Fruit fly (Drosophila melanogaster): ENCODE measurements around the gene side-VI.

Gene side-VI

DNA sequence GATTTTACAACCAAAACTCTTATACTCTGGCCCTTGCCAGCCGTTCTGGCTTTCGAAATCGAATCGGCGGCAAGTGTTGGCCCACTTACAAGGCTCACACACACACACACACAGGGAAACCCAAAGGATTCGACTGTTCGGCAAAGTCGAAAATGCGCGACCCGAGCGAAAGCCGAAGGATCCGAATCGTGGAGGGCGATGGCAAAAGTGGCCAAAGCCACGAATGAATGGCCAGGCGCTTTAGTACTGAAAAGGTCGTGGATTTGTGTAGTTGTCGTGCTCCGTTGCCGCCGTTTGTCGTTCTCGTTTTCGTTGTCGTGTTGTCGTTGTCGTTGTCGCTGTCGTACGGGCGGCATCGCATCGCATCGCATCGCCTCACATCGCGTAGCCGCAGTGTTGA, at the start of gene side-VI:
Gene side-VI, plus strand, starts transcription at position 243 of the 400 bp plus-strand sequence.
- TF ChIP-seq CG8478 (optimal IDR thresholded peaks at IDR 0.05) (no peak), CTCF (optimal IDR thresholded peaks at IDR 0.05) (no peak)

DNA sequence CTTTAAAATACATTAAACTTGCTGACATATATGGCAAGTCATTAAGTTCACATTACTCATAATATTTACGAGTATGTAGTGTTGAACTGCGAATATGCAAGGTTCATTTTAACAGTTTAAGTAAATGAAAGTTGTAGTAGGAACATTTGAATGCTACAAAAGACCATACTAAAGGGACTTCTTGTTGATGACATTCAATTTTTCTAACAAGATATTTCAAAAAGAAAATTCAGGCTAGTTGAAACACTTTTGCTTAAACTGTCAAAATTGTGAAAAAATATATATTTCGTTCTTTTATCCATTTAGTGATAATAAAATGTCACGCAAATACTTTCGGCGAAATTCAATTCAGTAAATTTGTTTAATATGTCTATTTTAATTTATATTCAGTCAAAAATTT, 22.2 kb upstream of the side-VI start, which contains the start of gene Tengl4:
Gene Tengl4, plus strand, starts transcription at position 301 of the 400 bp plus-strand sequence.
- TF ChIP-seq CTCF (optimal IDR thresholded peaks at IDR 0.05) = no peak
- no peak for TF ChIP-seq CG8478 (optimal IDR thresholded peaks at IDR 0.05)

DNA sequence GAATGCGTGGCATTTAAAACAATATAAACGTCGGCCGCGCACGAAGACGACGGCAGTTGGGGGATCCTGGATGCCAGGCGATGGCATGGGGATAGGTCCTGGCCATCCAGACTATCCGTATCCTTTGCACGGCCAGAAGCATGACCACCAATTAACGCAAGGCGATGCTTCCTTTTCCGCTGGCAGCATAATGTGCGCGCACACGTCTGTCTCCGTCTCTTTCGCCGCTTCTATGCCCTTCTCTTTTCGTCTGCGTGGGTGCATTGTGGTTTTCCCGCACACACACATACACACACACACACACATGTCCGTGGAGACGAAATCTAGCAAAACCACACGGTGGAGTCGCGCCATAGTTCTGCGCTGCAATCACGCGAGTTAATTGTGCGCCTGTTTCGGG, 14.6 kb upstream of the side-VI start:
- TF ChIP-seq CG8478 (optimal IDR thresholded peaks at IDR 0.05) = no peak
- TF ChIP-seq CTCF (optimal IDR thresholded peaks at IDR 0.05) = no peak

DNA sequence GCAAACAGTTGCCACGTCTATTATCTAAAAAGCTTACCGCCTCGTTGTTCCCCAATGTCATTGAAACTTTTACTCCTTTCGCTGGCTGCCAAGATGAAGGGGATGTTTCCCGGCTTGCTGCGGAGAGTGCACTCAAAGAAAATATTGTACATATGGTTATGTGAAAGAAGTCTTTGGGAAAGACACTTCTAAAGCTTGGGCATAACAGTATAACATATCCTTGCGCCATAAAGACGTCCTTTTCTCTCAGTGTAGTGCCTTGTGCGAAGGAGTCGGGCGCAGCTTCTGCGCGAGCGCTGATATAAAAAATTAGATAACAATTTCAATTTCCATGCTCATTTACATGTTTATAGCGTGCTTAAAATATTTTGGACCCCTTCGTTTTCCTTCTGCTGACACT, 52.5 kb downstream of the side-VI start:
- no peak for TF ChIP-seq CG8478 (optimal IDR thresholded peaks at IDR 0.05)

dm6 chr3R:11047723-11048122, 75.5 kb downstream of the side-VI start:
- no peak for TF ChIP-seq CG8478 (optimal IDR thresholded peaks at IDR 0.05)
- no peak for TF ChIP-seq CTCF (optimal IDR thresholded peaks at IDR 0.05)

DNA sequence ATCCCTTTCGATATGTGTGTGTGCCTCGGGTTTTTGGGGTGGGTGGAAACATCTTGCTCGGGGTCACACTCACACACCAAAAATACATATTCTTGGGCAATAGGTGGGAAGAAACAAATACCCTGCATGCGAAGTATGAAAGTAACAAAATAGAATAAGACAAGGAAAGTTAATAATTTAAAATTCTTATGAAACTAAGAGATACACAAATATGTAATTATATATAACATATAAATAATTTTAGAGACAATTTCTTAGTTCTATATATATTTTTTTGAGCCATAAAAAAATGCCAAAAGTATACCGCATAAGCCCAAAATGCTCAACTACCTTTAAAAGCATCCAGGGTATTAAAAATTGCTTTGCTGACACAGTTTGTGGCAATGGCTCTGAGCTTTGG, 109.5 kb downstream of the side-VI start:
- TF ChIP-seq CG8478 (optimal IDR thresholded peaks at IDR 0.05) (no peak), CTCF (optimal IDR thresholded peaks at IDR 0.05) (no peak)

DNA sequence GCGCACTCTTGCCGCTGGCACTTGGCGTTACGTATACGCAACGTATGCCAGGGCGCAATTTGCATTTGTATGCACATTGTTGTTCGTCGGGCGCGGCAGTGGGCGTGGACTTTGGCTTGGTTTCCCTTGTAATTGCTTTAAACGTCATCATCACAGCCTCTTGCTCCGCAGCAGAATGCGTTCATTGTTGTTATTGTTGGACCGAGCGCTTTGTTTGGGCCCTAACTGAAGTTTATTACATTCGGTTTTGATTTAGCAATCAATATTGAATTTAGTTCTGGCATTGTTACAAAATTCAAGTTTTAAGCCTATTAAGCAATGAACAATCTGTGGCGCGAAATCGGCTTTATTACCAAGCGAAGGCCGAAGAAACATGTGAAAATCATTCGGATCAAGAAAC, 115.9 kb downstream of the side-VI start, which contains the start of gene CG43449:
Gene CG43449, plus strand, starts transcription at position 301 of the 400 bp plus-strand sequence.
- TF ChIP-seq CG8478 (optimal IDR thresholded peaks at IDR 0.05) = no peak
- no peak for TF ChIP-seq CTCF (optimal IDR thresholded peaks at IDR 0.05)
